Worm (Caenorhabditis elegans) whole organism, mixed stage, embryonic: Measurements from ENCODE around the gene ckk-1.

Experiments
- ceh-83 ChIP-seq: fragments of 200-800 bp; sonication (Bioruptor generic); optimal IDR thresholded peaks from 2 replicates; lab custom pipeline; 2018; ENCODE audit warnings: mild to moderate bottlenecking, missing genetic modification characterization, missing compliant biosample characterization
- elt-1 ChIP-seq: sonication (generic microtip); optimal IDR thresholded peaks from 2 replicates; lab custom pipeline; 2017; ENCODE audit warnings: missing genetic modification characterization, mild to moderate bottlenecking, missing compliant biosample characterization, antibody characterized with exemption, moderate library complexity, borderline replicate concordance; ENCODE audit not compliant: insufficient read depth
- hlh-1 ChIP-seq: fragments of 150-350 bp; optimal IDR thresholded peaks from 2 replicates; lab custom pipeline; 2014; ENCODE audit warnings: missing biosample characterization, missing genetic modification reagents, missing genetic modification characterization
- lin-13 ChIP-seq: fragments of 150-350 bp; optimal IDR thresholded peaks from 2 replicates; lab custom pipeline; 2014; ENCODE audit warnings: missing biosample characterization, missing genetic modification characterization
- lsy-2 ChIP-seq: fragments of 150-350 bp; optimal IDR thresholded peaks from 2 replicates; lab custom pipeline; 2014; ENCODE audit warnings: missing biosample characterization, missing genetic modification characterization
- mep-1 ChIP-seq: fragments of 150-350 bp; optimal IDR thresholded peaks from 2 replicates; lab custom pipeline; 2017; ENCODE audit warnings: missing biosample characterization, missing genetic modification reagents, missing genetic modification characterization, inconsistent platforms
- nhr-12 ChIP-seq: fragments of 150-350 bp; optimal IDR thresholded peaks from 2 replicates; lab custom pipeline; 2014; ENCODE audit warnings: missing biosample characterization, missing genetic modification characterization
- nhr-237 ChIP-seq: fragments of 150-350 bp; optimal IDR thresholded peaks from 2 replicates; lab custom pipeline; 2014; ENCODE audit warnings: missing biosample characterization, missing genetic modification characterization
- snpc-4 ChIP-seq: fragments of 150-350 bp; optimal IDR thresholded peaks from 2 replicates; lab custom pipeline; 2014; ENCODE audit warnings: missing biosample characterization, missing genetic modification characterization
- tbx-8 ChIP-seq: fragments of 200-800 bp; sonication (Bioruptor generic); optimal IDR thresholded peaks from 2 replicates; lab custom pipeline; 2018; ENCODE audit warnings: mild to moderate bottlenecking, missing genetic modification characterization, moderate library complexity, missing compliant biosample characterization
- unc-39 ChIP-seq: fragments of 150-350 bp; optimal IDR thresholded peaks from 2 replicates; lab custom pipeline; 2014; ENCODE audit warnings: missing biosample characterization, missing genetic modification characterization
- unc-62 ChIP-seq: fragments of 150-350 bp; optimal IDR thresholded peaks from 2 replicates; lab custom pipeline; 2014; ENCODE audit warnings: missing biosample characterization, missing genetic modification reagents, missing genetic modification characterization

DNA sequence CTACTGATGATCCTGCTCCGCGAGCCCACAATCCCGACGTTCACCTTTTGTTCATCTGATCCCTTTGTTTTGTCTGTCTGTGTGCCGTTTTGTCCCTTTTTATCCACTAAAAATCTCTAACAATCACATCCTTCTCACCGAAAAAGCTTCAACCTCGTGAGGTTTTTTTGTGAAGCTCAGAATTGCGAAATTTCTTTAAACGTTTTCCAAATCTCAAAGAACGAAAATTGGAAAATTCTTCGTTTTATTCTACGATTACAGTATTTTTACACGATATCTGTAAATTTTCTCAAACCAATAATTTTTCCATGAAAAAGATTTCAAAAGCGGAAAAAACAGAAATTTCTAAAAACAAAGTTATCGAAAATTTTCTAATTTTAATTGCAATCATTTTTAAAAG, 38.9 kb downstream of the ckk-1 start:
- TF ChIP-seq unc-62, result no peak
- no peak for TF ChIP-seq lin-13
- TF ChIP-seq ceh-83 (GFP tag; lab: Kevin White, UChicago), result no peak
- no peak for TF ChIP-seq snpc-4
- no peak for TF ChIP-seq nhr-237
- TF ChIP-seq nhr-12 (tag; lab: Kevin White, UChicago), result no peak
- TF ChIP-seq hlh-1 (tag; lab: Kevin White, UChicago), result no peak
- no peak for TF ChIP-seq elt-1 (tag; lab: Kevin White, UChicago)
- TF ChIP-seq unc-39 (tag; lab: Kevin White, UChicago), result no peak
- TF ChIP-seq lsy-2 (tag; lab: Kevin White, UChicago), result no peak
- no peak for TF ChIP-seq mep-1 (tag; lab: Kevin White, UChicago)
- TF ChIP-seq tbx-8 (GFP tag; lab: Kevin White, UChicago), result no peak
